Worm (Caenorhabditis elegans): Measurements from ENCODE around the gene ndub-5.

Gene ndub-5

DNA sequence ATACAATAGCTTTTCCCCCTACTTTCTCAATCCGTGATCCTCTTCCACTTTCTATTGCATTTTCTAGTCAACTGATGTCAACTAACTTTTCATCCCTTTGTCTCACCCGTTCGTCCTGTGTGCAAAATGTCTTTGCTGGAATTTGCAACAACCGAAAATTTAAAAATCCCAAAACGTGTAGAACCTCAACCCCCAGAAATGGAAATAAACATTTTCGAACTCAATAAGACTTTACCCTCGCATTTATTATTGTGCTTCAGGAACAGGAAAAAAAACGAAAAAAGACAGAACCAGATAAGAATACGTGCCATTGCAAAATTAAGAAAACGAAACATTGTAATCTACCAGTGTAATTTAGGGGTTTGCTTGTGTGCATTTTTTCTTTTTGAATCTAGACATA, 21.0 kb upstream of the ndub-5 start:
- TF ChIP-seq F23B12.7 (tag; optimal IDR thresholded peaks at IDR 0.05; ENCODE audit: insufficient read depth), result no peak
- no peak for TF ChIP-seq egrh-3 (GFP tag; IDR thresholded peaks at IDR 0.05)
- TF ChIP-seq chd-7 (tag; optimal IDR thresholded peaks at IDR 0.05), result no peak
- TF ChIP-seq lir-1 (GFP tag; conservative IDR thresholded peaks at IDR 0.05), result no peak
- TF ChIP-seq ceh-40 (GFP tag; IDR thresholded peaks at IDR 0.05), result no peak
- no peak for TF ChIP-seq sptf-2 (GFP tag; optimal IDR thresholded peaks at IDR 0.05)
- TF ChIP-seq mes-4 (tag; optimal IDR thresholded peaks at IDR 0.05), result no peak
- TF ChIP-seq ceh-58 (GFP tag; IDR thresholded peaks at IDR 0.05), result no peak
- TF ChIP-seq madf-6 (GFP tag; IDR thresholded peaks at IDR 0.05), result peak; percentile 40; the same call in 1 of the 2 replicates
- no peak for TF ChIP-seq ceh-27 (GFP tag; optimal IDR thresholded peaks at IDR 0.05)
- TF ChIP-seq snpc-4 (GFP tag; optimal IDR thresholded peaks at IDR 0.05), result peak; percentile 24
- TF ChIP-seq snpc-4 (tag; optimal IDR thresholded peaks at IDR 0.05), result peak in 1 of 4 experiments; percentile 30
- no peak for TF ChIP-seq madf-3 (GFP tag; IDR thresholded peaks at IDR 0.05)
- TF ChIP-seq D2030.7 (GFP tag; IDR thresholded peaks at IDR 0.05), result no peak
- no peak for TF ChIP-seq mxl-1 (tag; optimal IDR thresholded peaks at IDR 0.05)
- TF ChIP-seq B0019.2 (GFP tag; conservative IDR thresholded peaks at IDR 0.05), result no peak
- no peak for TF ChIP-seq sdz-38 (tag; optimal IDR thresholded peaks at IDR 0.05)
- TF ChIP-seq Y53G8AR.9 (GFP tag; conservative IDR thresholded peaks at IDR 0.05), result no peak
- TF ChIP-seq pha-4 (tag; optimal IDR thresholded peaks at IDR 0.05), result no peak
- peak; percentile 58; the same call in 1 of the 2 replicates for TF ChIP-seq nfyb-1 (GFP tag; IDR thresholded peaks at IDR 0.05)
- no peak for TF ChIP-seq snpc-1.1 (tag; optimal IDR thresholded peaks at IDR 0.05; ENCODE audit: insufficient read depth)
- peak; percentile 63; the same call in 1 of the 2 replicates for TF ChIP-seq Y95B8A.8 (GFP tag; IDR thresholded peaks at IDR 0.05)
- no peak for TF ChIP-seq F33H1.4 (GFP tag; IDR thresholded peaks at IDR 0.05)
- TF ChIP-seq B0336.3 (GFP tag; IDR thresholded peaks at IDR 0.05), result peak; percentile 60; the same call in 1 of the 2 replicates
- TF ChIP-seq snpc-1.3 (tag; optimal IDR thresholded peaks at IDR 0.05; ENCODE audit: insufficient read depth), result no peak
- no peak for TF ChIP-seq ccch-3 (GFP tag; optimal IDR thresholded peaks at IDR 0.05)
- no peak for TF ChIP-seq fkh-3 (tag; optimal IDR thresholded peaks at IDR 0.05)
- TF ChIP-seq nhr-120 (GFP tag; IDR thresholded peaks at IDR 0.05), result no peak
- no peak for TF ChIP-seq nhr-90 (tag; optimal IDR thresholded peaks at IDR 0.05)
- TF ChIP-seq rec-8 (tag; optimal IDR thresholded peaks at IDR 0.05), result no peak
- no peak for TF ChIP-seq akir-1 (GFP tag; optimal IDR thresholded peaks at IDR 0.05)
- TF ChIP-seq lin-54 (GFP tag; optimal IDR thresholded peaks at IDR 0.05), result peak; percentile 20
- TF ChIP-seq ekl-4 (GFP tag; IDR thresholded peaks at IDR 0.05), result peak; percentile 43; the same call in 1 of the 2 replicates
- no peak for TF ChIP-seq egl-44 (GFP tag; IDR thresholded peaks at IDR 0.05)
- no peak for TF ChIP-seq Y79H2A.3 (GFP tag; conservative IDR thresholded peaks at IDR 0.05)
- peak; percentile 35 for TF ChIP-seq ZK185.1 (tag; optimal IDR thresholded peaks at IDR 0.05; ENCODE audit: poor library complexity, severe bottlenecking)
- TF ChIP-seq F55B11.4 (tag; optimal IDR thresholded peaks at IDR 0.05; ENCODE audit: borderline replicate concordance, insufficient read depth), result no peak
- TF ChIP-seq Y56A3A.18 (GFP tag; IDR thresholded peaks at IDR 0.05), result no peak
- no peak for TF ChIP-seq ztf-25 (GFP tag; IDR thresholded peaks at IDR 0.05)
- peak; percentile 43 for TF ChIP-seq F52B5.7 (tag; optimal IDR thresholded peaks at IDR 0.05)
- TF ChIP-seq T07F8.4 (tag; optimal IDR thresholded peaks at IDR 0.05), result no peak
- TF ChIP-seq tbx-9 (tag; optimal IDR thresholded peaks at IDR 0.05; ENCODE audit: borderline replicate concordance), result no peak
- TF ChIP-seq let-607 (tag; optimal IDR thresholded peaks at IDR 0.05), result no peak
- no peak for TF ChIP-seq zim-3 (tag; optimal IDR thresholded peaks at IDR 0.05)
- TF ChIP-seq snpc-3.4 (tag; optimal IDR thresholded peaks at IDR 0.05), result peak; percentile 50
- no peak for TF ChIP-seq mel-28 (tag; optimal IDR thresholded peaks at IDR 0.05; ENCODE audit: borderline replicate concordance)
- TF ChIP-seq egl-18 (GFP tag; IDR thresholded peaks at IDR 0.05), result no peak
- no peak for TF ChIP-seq hlh-12 (tag; optimal IDR thresholded peaks at IDR 0.05)

Measured in whole organism, young adult.